Fruit fly (Drosophila melanogaster): ENCODE results near the gene CG43886.

- TF ChIP-seq CTCF (optimal IDR thresholded peaks at IDR 0.05), result peak in 1 of 2 experiments; percentile 14
- no peak for TF ChIP-seq CG8478 (optimal IDR thresholded peaks at IDR 0.05)
These were observed 27.2 kb upstream of the CG43886 start, which contains the start of the genes ERR and Atg18a for dm6 chr3L:8186627-8187396.
